Fruit fly (Drosophila melanogaster): Measurements from ENCODE around the gene Mur89F.

dm6 chr3R:17206782-17207181 is 4.9 kb upstream of the Mur89F start:
- TF ChIP-seq CG5204 (GFP tag; optimal IDR thresholded peaks at IDR 0.05), result no peak
- TF ChIP-seq Hr96 (GFP tag; optimal IDR thresholded peaks at IDR 0.05), result no peak
- TF ChIP-seq CG33017 (tag; optimal IDR thresholded peaks at IDR 0.05), result no peak
- TF ChIP-seq toe (GFP tag; optimal IDR thresholded peaks at IDR 0.05), result no peak
- no peak for TF ChIP-seq pad (GFP tag; optimal IDR thresholded peaks at IDR 0.05)
- no peak for TF ChIP-seq CG11617 (GFP tag; optimal IDR thresholded peaks at IDR 0.05)
- TF ChIP-seq cic (GFP tag; optimal IDR thresholded peaks at IDR 0.05), result no peak
- TF ChIP-seq kay (GFP tag; ENCODE audit: borderline replicate concordance), result no peak
- TF ChIP-seq tj (GFP tag; optimal IDR thresholded peaks at IDR 0.05), result no peak
- TF ChIP-seq CG7101 (tag; optimal IDR thresholded peaks at IDR 0.05), result no peak
- TF ChIP-seq ovo (GFP tag; optimal IDR thresholded peaks at IDR 0.05), result no peak
